Fruit fly (Drosophila melanogaster) whole organism, embryonic: ENCODE data around the gene CG14118.

Experiments
- ATbp ChIP-seq: fragments of 200-800 bp; sonication (Bioruptor generic); optimal IDR thresholded peaks from 2 replicates; lab custom pipeline; 2017; ENCODE audit warnings: missing biosample characterization, mild to moderate bottlenecking, missing genetic modification characterization, missing genetic modification reagents
- Atf-2 ChIP-seq: fragments of 200-800 bp; sonication (Bioruptor generic); optimal IDR thresholded peaks from 2 replicates; lab custom pipeline; 2016; ENCODE audit warnings: missing biosample characterization, missing genetic modification characterization
- Awh ChIP-seq: fragments of 200-800 bp; sonication (Bioruptor generic); IDR thresholded peaks from 2 replicates; pipeline ENCODE4, ENCODE4 v1.3.6; 2022; ENCODE audit warnings: missing biosample characterization, missing genetic modification characterization
- CG12236 ChIP-seq: fragments of 200-800 bp; sonication (Bioruptor generic); optimal IDR thresholded peaks from 2 replicates; lab custom pipeline; 2016; ENCODE audit warnings: missing biosample characterization, missing genetic modification characterization
- CG12769 ChIP-seq: fragments of 200-800 bp; sonication (Bioruptor generic); optimal IDR thresholded peaks from 2 replicates; lab custom pipeline; 2019; ENCODE audit warnings: missing biosample characterization, mild to moderate bottlenecking, missing genetic modification characterization, moderate library complexity
- CG13624 ChIP-seq: fragments of 200-800 bp; sonication (Bioruptor generic); optimal IDR thresholded peaks from 2 replicates; lab custom pipeline; 2016; ENCODE audit warnings: missing biosample characterization, missing genetic modification characterization
- CG14965 ChIP-seq: fragments of 200-800 bp; sonication (Bioruptor generic); optimal IDR thresholded peaks from 2 replicates; lab custom pipeline; 2016; ENCODE audit warnings: missing biosample characterization, missing genetic modification characterization, borderline replicate concordance
- CG15601 ChIP-seq: fragments of 200-800 bp; sonication (Bioruptor generic); optimal IDR thresholded peaks from 3 replicates; lab custom pipeline; 2019; ENCODE audit warnings: missing biosample characterization, mild to moderate bottlenecking, missing genetic modification characterization, moderate library complexity
- CG1602 ChIP-seq: fragments of 200-800 bp; sonication (Bioruptor generic); optimal IDR thresholded peaks from 3 replicates; lab custom pipeline; 2016; ENCODE audit warnings: missing biosample characterization, missing genetic modification characterization
- CG17186 ChIP-seq: fragments of 200-800 bp; sonication (Bioruptor generic); optimal IDR thresholded peaks from 3 replicates; lab custom pipeline; 2017; ENCODE audit warnings: missing biosample characterization, missing genetic modification reagents, missing genetic modification characterization
- CG17912 ChIP-seq: fragments of 200-800 bp; sonication (Bioruptor generic); optimal IDR thresholded peaks from 2 replicates; lab custom pipeline; 2018; ENCODE audit warnings: missing biosample characterization, mild to moderate bottlenecking, missing genetic modification characterization
- CG2202 ChIP-seq: fragments of 200-800 bp; sonication (Bioruptor generic); optimal IDR thresholded peaks from 2 replicates; lab custom pipeline; 2018; ENCODE audit warnings: missing biosample characterization, mild to moderate bottlenecking, missing genetic modification characterization
- CG2712 ChIP-seq: fragments of 200-800 bp; optimal IDR thresholded peaks from 3 replicates; lab custom pipeline; 2019; ENCODE audit warnings: missing biosample characterization, mild to moderate bottlenecking, missing genetic modification characterization, moderate library complexity
- CG34224 ChIP-seq: fragments of 200-800 bp; sonication (Bioruptor generic); IDR thresholded peaks from 3 replicates; pipeline ENCODE4 v1.3.6; 2022; ENCODE audit warnings: missing biosample characterization, missing genetic modification characterization; ENCODE audit not compliant: partially characterized antibody
- CG3726 ChIP-seq: fragments of 200-800 bp; sonication (Bioruptor generic); IDR thresholded peaks from 3 replicates; pipeline ENCODE4, ENCODE4 v1.3.6; 2022; ENCODE audit warnings: missing biosample characterization, missing genetic modification characterization
- CG4328 ChIP-seq: fragments of 200-800 bp; sonication (Bioruptor generic); optimal IDR thresholded peaks from 3 replicates; lab custom pipeline; 2017; ENCODE audit warnings: missing biosample characterization, missing genetic modification reagents, missing genetic modification characterization
- CG6272 ChIP-seq: fragments of 200-800 bp; sonication (Bioruptor generic); IDR thresholded peaks from 2 replicates; pipeline ENCODE4 v1.3.6; 2022; ENCODE audit warnings: missing biosample characterization, missing genetic modification characterization
- CG7963 ChIP-seq: fragments of 200-800 bp; sonication (Bioruptor generic); IDR thresholded peaks from 3 replicates; pipeline ENCODE4 v1.3.6; 2022; ENCODE audit warnings: missing biosample characterization, missing genetic modification characterization; ENCODE audit not compliant: partially characterized antibody
- CG8290 ChIP-seq, 3 experiments: fragments of 200-800 bp; sonication (Bioruptor generic); optimal IDR thresholded peaks; 2 replicates each; lab custom pipeline; 2016 to 2019; ENCODE audit warnings: missing biosample characterization in 3 of 3, missing genetic modification characterization in 3 of 3, mild to moderate bottlenecking in 2 of 3, moderate library complexity in 1 of 3
- CG8765 ChIP-seq: fragments of 200-800 bp; sonication (Bioruptor generic); IDR thresholded peaks from 2 replicates; pipeline ENCODE4 v1.3.6; 2022; ENCODE audit warnings: missing biosample characterization, missing genetic modification characterization
- CG9215 ChIP-seq: fragments of 200-800 bp; sonication (Bioruptor generic); IDR thresholded peaks from 2 replicates; pipeline ENCODE4 v1.3.6; 2022; ENCODE audit warnings: missing biosample characterization, missing genetic modification characterization
- CHES-1-like ChIP-seq: fragments of 200-800 bp; sonication (Bioruptor generic); optimal IDR thresholded peaks from 2 replicates; lab custom pipeline; 2016; ENCODE audit warnings: missing biosample characterization, missing genetic modification characterization
- Dad ChIP-seq: fragments of 200-800 bp; sonication (Bioruptor generic); optimal IDR thresholded peaks from 3 replicates; lab custom pipeline; 2016; ENCODE audit warnings: missing biosample characterization, missing genetic modification characterization
- Dp ChIP-seq: fragments of 200-800 bp; sonication (Bioruptor generic); optimal IDR thresholded peaks from 2 replicates; lab custom pipeline; 2018; ENCODE audit warnings: missing biosample characterization, mild to moderate bottlenecking, missing genetic modification characterization, moderate library complexity
- Hr3 ChIP-seq: fragments of 200-800 bp; sonication (Bioruptor generic); optimal IDR thresholded peaks from 3 replicates; lab custom pipeline; 2016; ENCODE audit warnings: missing biosample characterization, missing genetic modification characterization
- Ravus ChIP-seq: fragments of 200-800 bp; sonication (Bioruptor generic); IDR thresholded peaks from 2 replicates; pipeline ENCODE4 v1.3.6; 2022; ENCODE audit warnings: missing biosample characterization, missing genetic modification characterization
- Scr ChIP-seq: fragments of 200-800 bp; sonication (Bioruptor generic); IDR thresholded peaks from 2 replicates; pipeline ENCODE4 v1.3.6; 2022; ENCODE audit warnings: missing biosample characterization, missing genetic modification characterization; ENCODE audit not compliant: partially characterized antibody
- Side ChIP-seq: fragments of 200-800 bp; sonication (Bioruptor generic); optimal IDR thresholded peaks from 2 replicates; lab custom pipeline; 2016; ENCODE audit warnings: missing biosample characterization, missing genetic modification characterization
- Stat92E ChIP-seq, 3 experiments: fragments of >200 bp in 2 of 3; fragments of 200-800 bp in 1 of 3; sonication (Bioruptor generic) in 1 of 3; optimal IDR thresholded peaks; 2 replicates each; lab custom pipeline; 2017 to 2019; ENCODE audit warnings: missing biosample characterization in 3 of 3, missing genetic modification characterization in 3 of 3, mild to moderate bottlenecking in 1 of 3, moderate library complexity in 1 of 3
- Usf ChIP-seq: fragments of 200-800 bp; sonication (Bioruptor generic); optimal IDR thresholded peaks from 2 replicates; lab custom pipeline; 2017; ENCODE audit warnings: missing genotype, missing biosample characterization, missing genetic modification characterization
- Xbp1 ChIP-seq: fragments of 200-800 bp; sonication (Bioruptor generic); optimal IDR thresholded peaks from 3 replicates; lab custom pipeline; 2016; ENCODE audit warnings: missing biosample characterization, mild to moderate bottlenecking, missing genetic modification characterization
- al ChIP-seq: fragments of 200-800 bp; sonication (Bioruptor generic); IDR thresholded peaks from 2 replicates; pipeline ENCODE4 v1.3.6; 2022; ENCODE audit warnings: missing biosample characterization, missing genetic modification characterization
- bsh ChIP-seq, 2 experiments: fragments of 200-800 bp; sonication (Bioruptor generic); optimal IDR thresholded peaks; 2 replicates each; lab custom pipeline; 2017 to 2018; ENCODE audit warnings: mild to moderate bottlenecking in 2 of 2, missing biosample characterization in 2 of 2, missing genetic modification characterization in 2 of 2, moderate library complexity in 1 of 2
- cad ChIP-seq: fragments of >200 bp; optimal IDR thresholded peaks from 2 replicates; lab custom pipeline; 2017; ENCODE audit warnings: missing biosample characterization, missing genetic modification characterization
- cato ChIP-seq: fragments of 200-800 bp; sonication (Bioruptor generic); optimal IDR thresholded peaks from 2 replicates; lab custom pipeline; 2016; ENCODE audit warnings: missing biosample characterization, missing genetic modification characterization, borderline replicate concordance
- caup ChIP-seq: fragments of 200-800 bp; sonication (Bioruptor generic); optimal IDR thresholded peaks from 3 replicates; lab custom pipeline; 2017; ENCODE audit warnings: missing biosample characterization, mild to moderate bottlenecking, missing genetic modification characterization, moderate library complexity; ENCODE audit not compliant: severe bottlenecking
- chm ChIP-seq: fragments of 200-800 bp; sonication (Bioruptor generic); IDR thresholded peaks from 2 replicates; pipeline ENCODE4 v1.3.6; 2022; ENCODE audit warnings: missing biosample characterization, missing genetic modification characterization
- dm ChIP-seq: fragments of 200-800 bp; sonication (Bioruptor generic); optimal IDR thresholded peaks from 3 replicates; lab custom pipeline; 2016; ENCODE audit warnings: missing biosample characterization, missing genetic modification characterization
- dmrt99B ChIP-seq: fragments of 200-800 bp; sonication (Bioruptor generic); optimal IDR thresholded peaks from 2 replicates; lab custom pipeline; 2018; ENCODE audit warnings: missing biosample characterization, mild to moderate bottlenecking, missing genetic modification characterization, moderate library complexity
- fru ChIP-seq: fragments of >200 bp; optimal IDR thresholded peaks from 2 replicates; lab custom pipeline; 2017
- jigr1 ChIP-seq: fragments of 200-800 bp; sonication (Bioruptor generic); IDR thresholded peaks from 3 replicates; pipeline ENCODE4 v1.3.6; 2022; ENCODE audit warnings: missing biosample characterization, missing genetic modification characterization
- ken ChIP-seq: fragments of 200-800 bp; sonication (Bioruptor generic); IDR thresholded peaks from 3 replicates; pipeline ENCODE4 v1.3.6; 2022; ENCODE audit warnings: missing biosample characterization, missing genetic modification characterization
- lab ChIP-seq: fragments of 200-800 bp; sonication (Bioruptor generic); optimal IDR thresholded peaks from 3 replicates; lab custom pipeline; 2017; ENCODE audit warnings: missing biosample characterization, missing genetic modification characterization, mild to moderate bottlenecking, moderate library complexity, missing genetic modification reagents
- lbe ChIP-seq: fragments of 200-800 bp; sonication (Bioruptor generic); optimal IDR thresholded peaks from 2 replicates; lab custom pipeline; 2016; ENCODE audit warnings: missing biosample characterization, mild to moderate bottlenecking, missing genetic modification characterization
- oc ChIP-seq: fragments of 200-800 bp; sonication (Bioruptor generic); optimal IDR thresholded peaks from 2 replicates; lab custom pipeline; 2018; ENCODE audit warnings: missing biosample characterization, mild to moderate bottlenecking, missing genetic modification characterization, moderate library complexity
- onecut ChIP-seq: fragments of 200-800 bp; sonication (Bioruptor generic); IDR thresholded peaks from 2 replicates; pipeline ENCODE4 v1.3.6; 2022; ENCODE audit warnings: missing biosample characterization, missing genetic modification characterization
- seq ChIP-seq: fragments of 200-800 bp; sonication (Bioruptor generic); IDR thresholded peaks from 2 replicates; pipeline ENCODE4 v1.3.6; 2022; ENCODE audit warnings: missing biosample characterization, missing genetic modification characterization
- tna ChIP-seq: fragments of 200-800 bp; sonication (Bioruptor generic); IDR thresholded peaks from 2 replicates; pipeline ENCODE4 v1.3.6; 2022; ENCODE audit warnings: missing biosample characterization, missing genetic modification characterization; ENCODE audit not compliant: partially characterized antibody
- ttk ChIP-seq: fragments of 200-800 bp; sonication (Bioruptor generic); IDR thresholded peaks from 2 replicates; pipeline ENCODE4 v2.1.2; 2022; ENCODE audit warnings: missing biosample characterization, missing genetic modification characterization
- unc-4 ChIP-seq: fragments of 200-800 bp; sonication (Bioruptor generic); IDR thresholded peaks from 2 replicates; pipeline ENCODE4 v1.3.6; 2022; ENCODE audit warnings: missing biosample characterization, missing genetic modification characterization; ENCODE audit not compliant: partially characterized antibody

CG14118 gene

DNA sequence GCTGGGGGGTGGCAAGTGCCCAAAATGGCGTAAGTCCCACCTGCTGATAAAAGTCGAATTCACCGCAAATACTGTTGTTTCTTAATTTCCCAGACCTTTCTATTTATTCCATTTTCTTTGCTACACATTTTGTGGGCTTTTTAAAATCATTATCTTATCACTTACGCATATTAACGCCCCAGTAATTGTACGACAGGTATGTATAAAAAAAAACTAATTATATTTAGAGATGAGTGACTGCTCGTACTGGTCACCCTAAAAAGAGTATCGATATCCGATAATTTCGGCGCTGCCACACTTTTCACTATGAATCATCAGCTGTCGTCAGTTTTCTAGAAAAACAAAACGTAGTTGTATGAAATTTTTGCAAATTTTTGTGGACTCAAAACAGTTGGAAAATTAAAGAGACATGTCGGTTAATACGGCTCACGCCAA lies 42.6 kb upstream of the CG14118 start, which contains the start of the genes CG10948 and Wbp2 (continued):
- peak; percentile 58 for TF ChIP-seq unc-4 (GFP tag; lab: Robert Waterston, UW)
- TF ChIP-seq al (GFP tag; lab: Robert Waterston, UW), result no peak
- TF ChIP-seq CG12236 (GFP tag; lab: Kevin White, UChicago), result no peak
- TF ChIP-seq bsh (GFP tag; optimal IDR thresholded peaks at IDR 0.05; lab: Kevin White, UChicago), result peak in 1 of 2 experiments; percentile 48
- no peak for TF ChIP-seq cato (GFP tag; lab: Kevin White, UChicago)
- TF ChIP-seq Side, result no peak
- peak; percentile 17 for TF ChIP-seq CG13624 (GFP tag; lab: Kevin White, UChicago)
- no peak for TF ChIP-seq CG8290 (GFP tag; optimal IDR thresholded peaks at IDR 0.05; lab: Kevin White, UChicago)
- TF ChIP-seq CG8290 (tag; optimal IDR thresholded peaks at IDR 0.05; lab: Kevin White, UChicago), result no peak
- TF ChIP-seq seq (GFP tag; lab: Robert Waterston, UW), result no peak
- TF ChIP-seq Usf (GFP tag; lab: Kevin White, UChicago), result no peak
- peak; percentile 7 for TF ChIP-seq Dad (GFP tag; lab: Kevin White, UChicago)
- no peak for TF ChIP-seq lab (GFP tag; lab: Kevin White, UChicago)
- TF ChIP-seq onecut (GFP tag; lab: Robert Waterston, UW), result no peak
- peak; percentile 9 for TF ChIP-seq dm (GFP tag; lab: Kevin White, UChicago)
- TF ChIP-seq tna, result peak; percentile 30; the same call in 1 of the 2 replicates
- no peak for TF ChIP-seq Ravus
- TF ChIP-seq Hr3 (GFP tag; lab: Kevin White, UChicago), result no peak
- no peak for TF ChIP-seq CG1602 (GFP tag; lab: Kevin White, UChicago)
- peak; percentile 14 for TF ChIP-seq Dp (GFP tag; lab: Kevin White, UChicago)
- TF ChIP-seq Awh (GFP tag; lab: Robert Waterston, UW), result no peak
- TF ChIP-seq CG17912, result no peak
- peak; percentile 31 for TF ChIP-seq CHES-1-like (GFP tag; lab: Kevin White, UChicago)
- peak; percentile 45 for TF ChIP-seq CG2712 (tag; lab: Kevin White, UChicago)
- TF ChIP-seq CG8765 (GFP tag; lab: Robert Waterston, UW), result no peak
- TF ChIP-seq caup (GFP tag; lab: Kevin White, UChicago), result no peak
- TF ChIP-seq CG14965 (GFP tag; lab: Kevin White, UChicago), result no peak
- peak; percentile 30 for TF ChIP-seq Xbp1 (GFP tag; lab: Kevin White, UChicago)
- no peak for TF ChIP-seq CG12769 (tag; lab: Kevin White, UChicago)
- peak in 1 of 3 experiments; percentile 21 for TF ChIP-seq Stat92E (GFP tag; optimal IDR thresholded peaks at IDR 0.05; lab: Kevin White, UChicago)
- no peak for TF ChIP-seq cad (GFP tag; lab: Kevin White, UChicago)
- TF ChIP-seq CG2202 (tag; lab: Kevin White, UChicago), result no peak
- TF ChIP-seq lbe (GFP tag; lab: Kevin White, UChicago), result peak; percentile 62
- TF ChIP-seq ken (GFP tag; lab: Robert Waterston, UW), result no peak
- TF ChIP-seq dmrt99B, result no peak
- TF ChIP-seq CG15601 (tag; lab: Kevin White, UChicago), result peak; percentile 21
- TF ChIP-seq chm, result no peak
- TF ChIP-seq CG9215, result no peak
- TF ChIP-seq oc, result no peak
- TF ChIP-seq CG17186 (GFP tag; lab: Kevin White, UChicago), result no peak
- TF ChIP-seq jigr1 (GFP tag; lab: Robert Waterston, UW), result no peak
- TF ChIP-seq CG34224, result peak; percentile 49
- no peak for TF ChIP-seq CG6272 (GFP tag; lab: Robert Waterston, UW)
- TF ChIP-seq CG4328 (GFP tag; lab: Kevin White, UChicago), result no peak
- no peak for TF ChIP-seq fru (lab: Kevin White, UChicago)
- TF ChIP-seq CG7963 (GFP tag; lab: Robert Waterston, UW), result 0 out of 3 replicates have a peak, but pooled peaks have one; percentile 32
- no peak for TF ChIP-seq Atf-2 (GFP tag; lab: Kevin White, UChicago)
- no peak for TF ChIP-seq CG3726 (GFP tag; lab: Robert Waterston, UW)
- TF ChIP-seq ATbp (GFP tag; lab: Kevin White, UChicago), result no peak
- TF ChIP-seq ttk (GFP tag; lab: Robert Waterston, UW), result no peak
- TF ChIP-seq Scr (GFP tag; lab: Robert Waterston, UW), result peak; percentile 61
